ENCODE assay signal across 1 fruit fly cellular context in genomic region chr2L:6339010-6339897, dm6.
A peak's percentile ranks its signal among the peaks of the same experiment; 100 is the strongest.
TF ChIP-seq lines count a peak whose summit lies in the region.

No protein-coding gene starts in this region.

TF ChIP-seq in whole organism, embryonic, 481 proteins besides CTCF, POLR2A, EP300 and RAD21 (continued from another document and continues in another):
- TF ChIP-seq CG18262 (tag; optimal IDR thresholded peaks at IDR 0.05; lab: Kevin White, UChicago) (peak; percentile 0), trem (tag; optimal IDR thresholded peaks at IDR 0.05; lab: Kevin White, UChicago) (no peak), pan (optimal IDR thresholded peaks at IDR 0.05; lab: Kevin White, UChicago) (no peak), pan (GFP tag; optimal IDR thresholded peaks at IDR 0.05 in 1 of 2, IDR thresholded peaks at IDR 0.05 in 1 of 2) (peak in 1 of 2 experiments; percentile 57), CG1792 (GFP tag; optimal IDR thresholded peaks at IDR 0.05; lab: Kevin White, UChicago) (no peak), Vsx1 (GFP tag; optimal IDR thresholded peaks at IDR 0.05; lab: Kevin White, UChicago) (no peak), PHDP (tag; optimal IDR thresholded peaks at IDR 0.05; lab: Kevin White, UChicago) (peak; percentile 51), CG10366 (GFP tag; IDR thresholded peaks at IDR 0.05; lab: Robert Waterston, UW) (no peak), B-H1 (GFP tag; IDR thresholded peaks at IDR 0.05; lab: Robert Waterston, UW) (peak; percentile 19; the same call in 1 of the 3 replicates), grn (GFP tag; optimal IDR thresholded peaks at IDR 0.05; lab: Kevin White, UChicago) (peak; percentile 67), CG4404 (GFP tag; IDR thresholded peaks at IDR 0.05; lab: Robert Waterston, UW) (no peak), dan (GFP tag; IDR thresholded peaks at IDR 0.05; lab: Robert Waterston, UW) (no peak), CG3407 (GFP tag; optimal IDR thresholded peaks at IDR 0.05; lab: Kevin White, UChicago) (no peak), maf-S (GFP tag; optimal IDR thresholded peaks at IDR 0.05; lab: Kevin White, UChicago) (no peak), CG2120 (GFP tag; optimal IDR thresholded peaks at IDR 0.05; lab: Kevin White, UChicago) (peak; percentile 71), CG13424 (tag; optimal IDR thresholded peaks at IDR 0.05; lab: Kevin White, UChicago) (peak; percentile 63), H2.0 (GFP tag; IDR thresholded peaks at IDR 0.05; lab: Robert Waterston, UW) (peak; percentile 41; the same call in 1 of the 2 replicates), disco-r (GFP tag; optimal IDR thresholded peaks at IDR 0.05; lab: Kevin White, UChicago) (no peak), sim (GFP tag; IDR thresholded peaks at IDR 0.05; lab: Robert Waterston, UW) (no peak), CG13123 (GFP tag; optimal IDR thresholded peaks at IDR 0.05; lab: Kevin White, UChicago) (no peak), ash1 (GFP tag; optimal IDR thresholded peaks at IDR 0.05; lab: Kevin White, UChicago) (no peak), Atf6 (GFP tag; IDR thresholded peaks at IDR 0.05; lab: Robert Waterston, UW) (peak; percentile 30; the same call in 1 of the 2 replicates), wek (GFP tag; optimal IDR thresholded peaks at IDR 0.05; lab: Kevin White, UChicago) (no peak), CG6272 (GFP tag; IDR thresholded peaks at IDR 0.05; lab: Robert Waterston, UW) (no peak), NK7.1 (GFP tag; optimal IDR thresholded peaks at IDR 0.05; lab: Kevin White, UChicago) (no peak), CG15601 (tag; optimal IDR thresholded peaks at IDR 0.05; lab: Kevin White, UChicago) (no peak), yki (optimal IDR thresholded peaks at IDR 0.05; lab: Kevin White, UChicago) (no peak), Ssrp (tag; optimal IDR thresholded peaks at IDR 0.05; lab: Kevin White, UChicago) (peak; percentile 40), slbo (GFP tag; IDR thresholded peaks at IDR 0.05; lab: Robert Waterston, UW) (peak; percentile 42; the same call in 1 of the 2 replicates), Xbp1 (GFP tag; optimal IDR thresholded peaks at IDR 0.05; lab: Kevin White, UChicago) (peak; percentile 43), CG12769 (tag; optimal IDR thresholded peaks at IDR 0.05; lab: Kevin White, UChicago) (peak; percentile 22), CG12659 (GFP tag; optimal IDR thresholded peaks at IDR 0.05; lab: Kevin White, UChicago) (no peak), CG11247 (GFP tag; IDR thresholded peaks at IDR 0.05; lab: Robert Waterston, UW) (0 out of 2 replicates have a peak, but pooled peaks have one; percentile 23), CG1647 (GFP tag; optimal IDR thresholded peaks at IDR 0.05; lab: Kevin White, UChicago) (no peak), Fer3 (tag; optimal IDR thresholded peaks at IDR 0.05; lab: Kevin White, UChicago) (peak; percentile 46), B-H2 (GFP tag; optimal IDR thresholded peaks at IDR 0.05; lab: Kevin White, UChicago) (no peak), danr (GFP tag; IDR thresholded peaks at IDR 0.05; lab: Robert Waterston, UW) (peak; percentile 23; the same call in 1 of the 2 replicates), sens-2 (GFP tag; IDR thresholded peaks at IDR 0.05; lab: Robert Waterston, UW) (0 out of 2 replicates have a peak, but pooled peaks have one; percentile 37), CG3847 (GFP tag; IDR thresholded peaks at IDR 0.05; lab: Robert Waterston, UW) (peak; percentile 33; the same call in 1 of the 2 replicates), pros (GFP tag; optimal IDR thresholded peaks at IDR 0.05; lab: Kevin White, UChicago) (peak; percentile 32), Spps (tag; optimal IDR thresholded peaks at IDR 0.05; lab: Kevin White, UChicago) (peak; percentile 21), CG9437 (GFP tag; optimal IDR thresholded peaks at IDR 0.05; lab: Kevin White, UChicago) (peak; percentile 45), lab (GFP tag; optimal IDR thresholded peaks at IDR 0.05; lab: Kevin White, UChicago) (peak; percentile 49), HHEX (GFP tag; optimal IDR thresholded peaks at IDR 0.05; lab: Kevin White, UChicago) (peak; percentile 37), D19B (GFP tag; optimal IDR thresholded peaks at IDR 0.05; lab: Kevin White, UChicago) (no peak), CG7745 (tag; optimal IDR thresholded peaks at IDR 0.05; lab: Kevin White, UChicago) (peak; percentile 92), zen2 (GFP tag; IDR thresholded peaks at IDR 0.05; lab: Robert Waterston, UW; ENCODE audit: partially characterized antibody) (no peak), CG18764 (GFP tag; optimal IDR thresholded peaks at IDR 0.05; lab: Kevin White, UChicago) (peak; percentile 21), rib (GFP tag; IDR thresholded peaks at IDR 0.05; lab: Robert Waterston, UW) (no peak), tll (GFP tag; optimal IDR thresholded peaks at IDR 0.05; lab: Kevin White, UChicago) (peak in 1 of 2 experiments; percentile 14), CG7963 (GFP tag; IDR thresholded peaks at IDR 0.05; lab: Robert Waterston, UW; ENCODE audit: partially characterized antibody) (no peak), cas (GFP tag; IDR thresholded peaks at IDR 0.05; lab: Robert Waterston, UW) (peak; percentile 26; the same call in 1 of the 2 replicates), ham (GFP tag; IDR thresholded peaks at IDR 0.05; lab: Robert Waterston, UW) (no peak), CG17361 (GFP tag; IDR thresholded peaks at IDR 0.05; lab: Robert Waterston, UW) (no peak), tna (GFP tag; IDR thresholded peaks at IDR 0.05; lab: Robert Waterston, UW; ENCODE audit: partially characterized antibody) (no peak), CrebB (tag; optimal IDR thresholded peaks at IDR 0.05; lab: Kevin White, UChicago) (no peak), zen (tag; optimal IDR thresholded peaks at IDR 0.05; lab: Kevin White, UChicago) (no peak), Sry-β (GFP tag; optimal IDR thresholded peaks at IDR 0.05; lab: Kevin White, UChicago) (no peak), Poxn (GFP tag; IDR thresholded peaks at IDR 0.05; lab: Robert Waterston, UW) (no peak), dimm (GFP tag; IDR thresholded peaks at IDR 0.05; lab: Robert Waterston, UW) (no peak), CG14441 (GFP tag; IDR thresholded peaks at IDR 0.05; lab: Robert Waterston, UW) (peak; percentile 34; the same call in 1 of the 2 replicates), CG15269 (tag; optimal IDR thresholded peaks at IDR 0.05; lab: Kevin White, UChicago) (peak; percentile 49), Meics (GFP tag; optimal IDR thresholded peaks at IDR 0.05; lab: Kevin White, UChicago) (peak; percentile 47), CG13894 (tag; optimal IDR thresholded peaks at IDR 0.05; lab: Kevin White, UChicago) (no peak), CG4730 (GFP tag; IDR thresholded peaks at IDR 0.05; lab: Robert Waterston, UW) (no peak), CG10431 (GFP tag; optimal IDR thresholded peaks at IDR 0.05; lab: Kevin White, UChicago) (no peak), CG18599 (GFP tag; optimal IDR thresholded peaks at IDR 0.05; lab: Kevin White, UChicago) (peak; percentile 58), slp2 (GFP tag; optimal IDR thresholded peaks at IDR 0.05; lab: Kevin White, UChicago) (peak; percentile 10), corto (GFP tag; optimal IDR thresholded peaks at IDR 0.05; lab: Kevin White, UChicago) (no peak), CG15479 (GFP tag; optimal IDR thresholded peaks at IDR 0.05; lab: Kevin White, UChicago) (peak; percentile 39), onecut (GFP tag; IDR thresholded peaks at IDR 0.05; lab: Robert Waterston, UW) (peak; percentile 27; the same call in 1 of the 2 replicates), ranshi (GFP tag; IDR thresholded peaks at IDR 0.05; lab: Robert Waterston, UW) (no peak), CG15011 (GFP tag; optimal IDR thresholded peaks at IDR 0.05; lab: Kevin White, UChicago) (no peak), CG2129 (GFP tag; IDR thresholded peaks at IDR 0.05; lab: Robert Waterston, UW; ENCODE audit: partially characterized antibody) (no peak), CG2678 (tag; optimal IDR thresholded peaks at IDR 0.05; lab: Kevin White, UChicago) (peak; percentile 51), Hmr (GFP tag; optimal IDR thresholded peaks at IDR 0.05; lab: Kevin White, UChicago) (peak; percentile 28), ssp (GFP tag; IDR thresholded peaks at IDR 0.05; lab: Robert Waterston, UW) (no peak), nom (GFP tag; optimal IDR thresholded peaks at IDR 0.05; lab: Kevin White, UChicago) (peak; percentile 94), Trl (optimal IDR thresholded peaks at IDR 0.05; lab: Kevin White, UChicago) (peak; percentile 55 to 66), Trl (GFP tag; optimal IDR thresholded peaks at IDR 0.05; lab: Kevin White, UChicago) (peak; percentile 38), dmrt11E (tag; optimal IDR thresholded peaks at IDR 0.05; lab: Kevin White, UChicago) (peak; percentile 42), CG4328 (GFP tag; optimal IDR thresholded peaks at IDR 0.05; lab: Kevin White, UChicago) (no peak), unc-4 (GFP tag; IDR thresholded peaks at IDR 0.05; lab: Robert Waterston, UW; ENCODE audit: partially characterized antibody) (no peak), ac (GFP tag; optimal IDR thresholded peaks at IDR 0.05; lab: Kevin White, UChicago) (no peak), lilli (GFP tag; optimal IDR thresholded peaks at IDR 0.05; lab: Kevin White, UChicago) (peak; percentile 46), CG11398 (GFP tag; optimal IDR thresholded peaks at IDR 0.05; lab: Kevin White, UChicago) (no peak), Ets65A (GFP tag; lab: Kevin White, UChicago) (peak; percentile 91), gt (GFP tag; IDR thresholded peaks at IDR 0.05; lab: Robert Waterston, UW) (no peak), repo (GFP tag; optimal IDR thresholded peaks at IDR 0.05; lab: Kevin White, UChicago) (peak; percentile 38), Dip3 (GFP tag; optimal IDR thresholded peaks at IDR 0.05; lab: Kevin White, UChicago) (peak; percentile 34), pnt (GFP tag; optimal IDR thresholded peaks at IDR 0.05; lab: Kevin White, UChicago) (no peak), kah (GFP tag; optimal IDR thresholded peaks at IDR 0.05; lab: Kevin White, UChicago) (peak; percentile 98), CG7357 (GFP tag; IDR thresholded peaks at IDR 0.05; lab: Robert Waterston, UW) (peak; percentile 39; the same call in 1 of the 3 replicates), CG2889 (GFP tag; IDR thresholded peaks at IDR 0.05; lab: Robert Waterston, UW) (0 out of 3 replicates have a peak, but pooled peaks have one; percentile 5), TFAM (GFP tag; optimal IDR thresholded peaks at IDR 0.05; lab: Kevin White, UChicago) (no peak), knrl (GFP tag; IDR thresholded peaks at IDR 0.05; lab: Robert Waterston, UW; ENCODE audit: partially characterized antibody) (no peak), CG31441 (GFP tag; IDR thresholded peaks at IDR 0.05; lab: Robert Waterston, UW) (peak; percentile 8; the same call in 1 of the 2 replicates), Ptx1 (GFP tag; IDR thresholded peaks at IDR 0.05; lab: Robert Waterston, UW) (peak; percentile 51), Dbx (GFP tag; IDR thresholded peaks at IDR 0.05; lab: Robert Waterston, UW) (peak; percentile 51; the same call in 2 of the 3 replicates), Hsf (GFP tag; optimal IDR thresholded peaks at IDR 0.05; lab: Kevin White, UChicago) (peak; percentile 32), fd64A (GFP tag; optimal IDR thresholded peaks at IDR 0.05; lab: Kevin White, UChicago) (no peak), wdn (GFP tag; IDR thresholded peaks at IDR 0.05; lab: Robert Waterston, UW) (peak; percentile 59), zf30C (GFP tag; optimal IDR thresholded peaks at IDR 0.05; lab: Kevin White, UChicago) (no peak), Chrac-16 (GFP tag; optimal IDR thresholded peaks at IDR 0.05; lab: Kevin White, UChicago) (peak; percentile 18), CG6791 (GFP tag; IDR thresholded peaks at IDR 0.05; lab: Robert Waterston, UW; ENCODE audit: partially characterized antibody) (0 out of 3 replicates have a peak, but pooled peaks have one; percentile 8), inv (GFP tag; IDR thresholded peaks at IDR 0.05; lab: Robert Waterston, UW; ENCODE audit: partially characterized antibody) (0 out of 2 replicates have a peak, but pooled peaks have one; percentile 8), phol (tag; optimal IDR thresholded peaks at IDR 0.05; lab: Kevin White, UChicago) (peak; percentile 46), CG3838 (GFP tag; optimal IDR thresholded peaks at IDR 0.05; lab: Kevin White, UChicago) (no peak), nmo (GFP tag; optimal IDR thresholded peaks at IDR 0.05; lab: Kevin White, UChicago) (peak; percentile 18), seq (GFP tag; IDR thresholded peaks at IDR 0.05; lab: Robert Waterston, UW) (0 out of 2 replicates have a peak, but pooled peaks have one; percentile 51), CG15073 (GFP tag; optimal IDR thresholded peaks at IDR 0.05; lab: Kevin White, UChicago) (no peak), CG10462 (GFP tag; optimal IDR thresholded peaks at IDR 0.05; lab: Kevin White, UChicago) (peak; percentile 26), YL-1 (GFP tag; optimal IDR thresholded peaks at IDR 0.05; lab: Kevin White, UChicago) (peak; percentile 59), CG1529 (GFP tag; optimal IDR thresholded peaks at IDR 0.05; lab: Kevin White, UChicago) (peak; percentile 7), exex (tag; optimal IDR thresholded peaks at IDR 0.05; lab: Kevin White, UChicago) (no peak), C15 (GFP tag; IDR thresholded peaks at IDR 0.05; lab: Robert Waterston, UW) (no peak), p53 (GFP tag; optimal IDR thresholded peaks at IDR 0.05; lab: Kevin White, UChicago) (no peak), CG5245 (GFP tag; optimal IDR thresholded peaks at IDR 0.05; lab: Kevin White, UChicago) (peak; percentile 14), scrt (GFP tag; optimal IDR thresholded peaks at IDR 0.05; lab: Kevin White, UChicago) (peak; percentile 79), Oli (tag; optimal IDR thresholded peaks at IDR 0.05; lab: Kevin White, UChicago) (peak; percentile 31), CG12744 (GFP tag; optimal IDR thresholded peaks at IDR 0.05; lab: Kevin White, UChicago) (no peak), Dek (tag; optimal IDR thresholded peaks at IDR 0.05; lab: Kevin White, UChicago) (peak; percentile 55), caup (GFP tag; optimal IDR thresholded peaks at IDR 0.05; lab: Kevin White, UChicago; ENCODE audit: severe bottlenecking) (peak; percentile 11), CG6254 (GFP tag; optimal IDR thresholded peaks at IDR 0.05; lab: Kevin White, UChicago) (no peak), Hmx (GFP tag; optimal IDR thresholded peaks at IDR 0.05; lab: Kevin White, UChicago) (peak; percentile 12), run (tag; optimal IDR thresholded peaks at IDR 0.05; lab: Kevin White, UChicago) (no peak), prd (optimal IDR thresholded peaks at IDR 0.05; lab: Kevin White, UChicago) (no peak), prd (GFP tag; IDR thresholded peaks at IDR 0.05; lab: Robert Waterston, UW) (peak; percentile 33; the same call in 1 of the 3 replicates), sima (GFP tag; optimal IDR thresholded peaks at IDR 0.05; lab: Kevin White, UChicago) (no peak), HmgZ (tag; optimal IDR thresholded peaks at IDR 0.05; lab: Kevin White, UChicago) (no peak)
